Worm (Caenorhabditis elegans): Measurements from ENCODE around the gene Y82E9BR.19.

The Y82E9BR.19 gene

ce11 chrIII:1508764-1509281, 13.7 kb upstream of the Y82E9BR.19 start (continued):
- TF ChIP-seq egl-44 (GFP tag; IDR thresholded peaks at IDR 0.05) (no peak), zim-3 (tag; optimal IDR thresholded peaks at IDR 0.05) (no peak), hmg-20 (GFP tag; IDR thresholded peaks at IDR 0.05) (no peak), F55B11.4 (tag; optimal IDR thresholded peaks at IDR 0.05; ENCODE audit: borderline replicate concordance, insufficient read depth) (no peak), F22D6.2 (tag; optimal IDR thresholded peaks at IDR 0.05) (no peak), let-526 (GFP tag; IDR thresholded peaks at IDR 0.05) (no peak), hrde-1 (tag; optimal IDR thresholded peaks at IDR 0.05; ENCODE audit: borderline replicate concordance) (peak; percentile 21), tbp1 (GFP tag; optimal IDR thresholded peaks at IDR 0.05) (no peak), F52B5.7 (tag; optimal IDR thresholded peaks at IDR 0.05) (no peak), K11D2.4 (GFP tag; IDR thresholded peaks at IDR 0.05) (no peak), nhr-80 (tag; optimal IDR thresholded peaks at IDR 0.05) (no peak), hsf-1 (GFP tag; IDR thresholded peaks at IDR 0.05) (no peak), akir-1 (GFP tag; optimal IDR thresholded peaks at IDR 0.05) (no peak), let-607 (tag; optimal IDR thresholded peaks at IDR 0.05) (no peak), B0261.1 (tag; optimal IDR thresholded peaks at IDR 0.05) (no peak), somi-1 (GFP tag; optimal IDR thresholded peaks at IDR 0.05) (no peak), rec-8 (tag; optimal IDR thresholded peaks at IDR 0.05) (no peak), D2030.7 (GFP tag; IDR thresholded peaks at IDR 0.05) (no peak), repo-1 (tag; optimal IDR thresholded peaks at IDR 0.05) (peak; percentile 52), F23B12.7 (tag; optimal IDR thresholded peaks at IDR 0.05; ENCODE audit: insufficient read depth) (no peak), ekl-4 (GFP tag; IDR thresholded peaks at IDR 0.05) (no peak), B0035.1 (tag; optimal IDR thresholded peaks at IDR 0.05) (no peak), Y53G8AR.9 (GFP tag; conservative IDR thresholded peaks at IDR 0.05) (no peak), mxl-1 (tag; optimal IDR thresholded peaks at IDR 0.05) (no peak), ztf-26 (tag; optimal IDR thresholded peaks at IDR 0.05) (no peak), ceh-27 (GFP tag; optimal IDR thresholded peaks at IDR 0.05) (no peak), ztf-28 (GFP tag; IDR thresholded peaks at IDR 0.05) (peak; percentile 65; the same call in 1 of the 2 replicates), unc-130 (GFP tag; optimal IDR thresholded peaks at IDR 0.05) (no peak), ztf-6 (GFP tag; IDR thresholded peaks at IDR 0.05) (no peak), F37B4.10 (GFP tag; IDR thresholded peaks at IDR 0.05) (no peak), ceh-91 (GFP tag; IDR thresholded peaks at IDR 0.05) (no peak), ceh-58 (GFP tag; IDR thresholded peaks at IDR 0.05) (no peak), ZK185.1 (tag; optimal IDR thresholded peaks at IDR 0.05; ENCODE audit: poor library complexity, severe bottlenecking) (no peak), hlh-26 (GFP tag; conservative IDR thresholded peaks at IDR 0.05) (no peak), dpff-1 (tag; optimal IDR thresholded peaks at IDR 0.05) (no peak), lin-26 (GFP tag; IDR thresholded peaks at IDR 0.05) (no peak), ets-4 (GFP tag; optimal IDR thresholded peaks at IDR 0.05) (no peak), athp-1 (tag; optimal IDR thresholded peaks at IDR 0.05) (peak; percentile 61), B0336.3 (GFP tag; IDR thresholded peaks at IDR 0.05) (no peak), lin-40 (tag; optimal IDR thresholded peaks at IDR 0.05) (no peak), ccch-3 (GFP tag; optimal IDR thresholded peaks at IDR 0.05) (no peak), madf-8 (GFP tag; conservative IDR thresholded peaks at IDR 0.05) (no peak), snpc-1.3 (tag; optimal IDR thresholded peaks at IDR 0.05; ENCODE audit: insufficient read depth) (no peak), Y79H2A.3 (GFP tag; conservative IDR thresholded peaks at IDR 0.05) (peak; percentile 57; the same call in 1 of the 2 replicates), nhr-90 (tag; optimal IDR thresholded peaks at IDR 0.05) (no peak), ceh-40 (GFP tag; IDR thresholded peaks at IDR 0.05) (0 out of 2 replicates have a peak, but pooled peaks have one; percentile 17), nfyb-1 (GFP tag; IDR thresholded peaks at IDR 0.05) (no peak; the same call in 1 of the 2 replicates), lsl-1 (GFP tag; optimal IDR thresholded peaks at IDR 0.05) (peak; percentile 37)

Measured in whole organism, young adult.